Fruit fly (Drosophila melanogaster) whole organism, embryonic: ENCODE data around the gene Indy.

Experiments used
- Abd-B ChIP-seq: fragments of 200-800 bp; sonication (Bioruptor generic); optimal IDR thresholded peaks from 2 replicates; lab custom pipeline; 2018; ENCODE audit warnings: missing biosample characterization, mild to moderate bottlenecking, missing genetic modification characterization, moderate library complexity
- Bdp1 ChIP-seq: fragments of 200-800 bp; sonication (Bioruptor generic); optimal IDR thresholded peaks from 3 replicates; lab custom pipeline; 2016; ENCODE audit warnings: missing biosample characterization, missing genetic modification characterization
- Bgb ChIP-seq: fragments of 200-800 bp; sonication (Bioruptor generic); IDR thresholded peaks from 2 replicates; pipeline ENCODE4 v1.3.6; 2022; ENCODE audit warnings: missing biosample characterization, missing genetic modification characterization; ENCODE audit not compliant: partially characterized antibody
- CG10321 ChIP-seq: fragments of 200-800 bp; sonication (Bioruptor generic); IDR thresholded peaks from 2 replicates; pipeline ENCODE4 v1.3.6; 2022; ENCODE audit warnings: missing biosample characterization, missing genetic modification characterization
- CG11085 ChIP-seq: fragments of 200-800 bp; sonication (Bioruptor generic); IDR thresholded peaks from 2 replicates; pipeline ENCODE4 v1.3.6; 2022; ENCODE audit warnings: missing biosample characterization, missing genetic modification characterization
- CG11696 ChIP-seq: fragments of 200-800 bp; sonication (Bioruptor generic); IDR thresholded peaks from 2 replicates; pipeline ENCODE4 v1.3.6; 2022; ENCODE audit warnings: missing biosample characterization, missing genetic modification characterization
- CG12104 ChIP-seq: fragments of 200-800 bp; sonication (Bioruptor generic); optimal IDR thresholded peaks from 3 replicates; lab custom pipeline; 2016; ENCODE audit warnings: missing biosample characterization, missing genetic modification characterization
- CG12219 ChIP-seq: fragments of 200-800 bp; sonication (Bioruptor generic); optimal IDR thresholded peaks from 3 replicates; lab custom pipeline; 2018; ENCODE audit warnings: missing biosample characterization, mild to moderate bottlenecking, missing genetic modification characterization
- CG12659 ChIP-seq: fragments of 200-800 bp; sonication (Bioruptor generic); optimal IDR thresholded peaks from 3 replicates; lab custom pipeline; 2017; ENCODE audit warnings: mild to moderate bottlenecking, missing biosample characterization, missing genetic modification reagents, missing genetic modification characterization
- CG1529 ChIP-seq: fragments of 200-800 bp; sonication (Bioruptor generic); optimal IDR thresholded peaks from 3 replicates; lab custom pipeline; 2018; ENCODE audit warnings: missing biosample characterization, missing genetic modification characterization
- CG1602 ChIP-seq: fragments of 200-800 bp; sonication (Bioruptor generic); optimal IDR thresholded peaks from 3 replicates; lab custom pipeline; 2016; ENCODE audit warnings: missing biosample characterization, missing genetic modification characterization
- CG1603 ChIP-seq: fragments of 200-800 bp; sonication (Bioruptor generic); optimal IDR thresholded peaks from 2 replicates; lab custom pipeline; 2019; ENCODE audit warnings: missing biosample characterization, mild to moderate bottlenecking, missing genetic modification characterization, moderate library complexity
- CG16813 ChIP-seq: fragments of 200-800 bp; sonication (Bioruptor generic); IDR thresholded peaks from 3 replicates; pipeline ENCODE4 v1.3.6; 2022; ENCODE audit warnings: missing biosample characterization, missing genetic modification characterization; ENCODE audit not compliant: partially characterized antibody
- CG18262 ChIP-seq: fragments of 200-800 bp; optimal IDR thresholded peaks from 3 replicates; lab custom pipeline; 2019; ENCODE audit warnings: missing biosample characterization, mild to moderate bottlenecking, missing genetic modification characterization, moderate library complexity
- CG2129 ChIP-seq: fragments of 200-800 bp; sonication (Bioruptor generic); IDR thresholded peaks from 2 replicates; pipeline ENCODE4 v1.3.6; 2022; ENCODE audit warnings: missing biosample characterization, missing genetic modification characterization; ENCODE audit not compliant: partially characterized antibody
- CG34376 ChIP-seq: fragments of 200-800 bp; sonication (Bioruptor generic); optimal IDR thresholded peaks from 2 replicates; lab custom pipeline; 2018; ENCODE audit warnings: missing biosample characterization, mild to moderate bottlenecking, missing genetic modification characterization
- CG42726 ChIP-seq: fragments of 200-800 bp; sonication (Bioruptor generic); IDR thresholded peaks from 2 replicates; pipeline ENCODE4 v1.3.6; 2022; ENCODE audit warnings: missing biosample characterization, missing genetic modification characterization; ENCODE audit not compliant: partially characterized antibody
- CG6813 ChIP-seq: fragments of 200-800 bp; sonication (Bioruptor generic); optimal IDR thresholded peaks from 2 replicates; lab custom pipeline; 2017; ENCODE audit warnings: missing biosample characterization, missing genetic modification characterization, mild to moderate bottlenecking, moderate library complexity, missing genetic modification reagents
- CG8765 ChIP-seq: fragments of 200-800 bp; sonication (Bioruptor generic); IDR thresholded peaks from 2 replicates; pipeline ENCODE4 v1.3.6; 2022; ENCODE audit warnings: missing biosample characterization, missing genetic modification characterization
- Dref ChIP-seq: fragments of 200-800 bp; sonication (Bioruptor generic); IDR thresholded peaks from 2 replicates; pipeline ENCODE4 v1.3.6; 2022; ENCODE audit warnings: missing biosample characterization, missing genetic modification characterization
- ERR ChIP-seq: fragments of 200-800 bp; sonication (Bioruptor generic); optimal IDR thresholded peaks from 2 replicates; lab custom pipeline; 2016; ENCODE audit warnings: missing biosample characterization, missing genetic modification characterization
- Gug ChIP-seq: fragments of 200-800 bp; sonication (Bioruptor generic); IDR thresholded peaks from 4 replicates; pipeline ENCODE4 v1.3.6; 2022; ENCODE audit warnings: missing biosample characterization, missing genetic modification characterization
- HmgZ ChIP-seq: fragments of 200-800 bp; sonication (Bioruptor generic); optimal IDR thresholded peaks from 2 replicates; lab custom pipeline; 2018; ENCODE audit warnings: missing biosample characterization, mild to moderate bottlenecking, missing genetic modification characterization
- Hsf ChIP-seq: fragments of 200-800 bp; sonication (Bioruptor generic); optimal IDR thresholded peaks from 3 replicates; lab custom pipeline; 2016; ENCODE audit warnings: missing biosample characterization, missing genetic modification characterization
- Lim3 ChIP-seq: fragments of 200-800 bp; sonication (Bioruptor generic); IDR thresholded peaks from 2 replicates; pipeline ENCODE4 v1.3.6; 2022; ENCODE audit warnings: missing biosample characterization, missing genetic modification characterization
- NFAT ChIP-seq: fragments of 200-800 bp; sonication (Bioruptor generic); IDR thresholded peaks from 2 replicates; pipeline ENCODE4 v1.3.6; 2022; ENCODE audit warnings: missing biosample characterization, missing genetic modification characterization
- Neu2 ChIP-seq: fragments of 200-800 bp; sonication (Bioruptor generic); optimal IDR thresholded peaks from 3 replicates; lab custom pipeline; 2016; ENCODE audit warnings: missing biosample characterization, missing genetic modification characterization, borderline replicate concordance
- Optix ChIP-seq: fragments of 200-800 bp; sonication (Bioruptor generic); IDR thresholded peaks from 3 replicates; pipeline ENCODE4 v1.3.6; 2022; ENCODE audit warnings: missing biosample characterization, missing genetic modification characterization
- Sry-δ ChIP-seq: fragments of 200-800 bp; sonication (Bioruptor generic); optimal IDR thresholded peaks from 2 replicates; lab custom pipeline; 2016; ENCODE audit warnings: missing biosample characterization, missing genetic modification characterization
- TFAM ChIP-seq: fragments of 200-800 bp; sonication (Bioruptor generic); optimal IDR thresholded peaks from 2 replicates; lab custom pipeline; 2017; ENCODE audit warnings: missing biosample characterization, missing genetic modification characterization, inconsistent platforms
- ase ChIP-seq: fragments of 200-800 bp; sonication (Bioruptor generic); IDR thresholded peaks from 3 replicates; pipeline ENCODE4 v1.3.6; 2022; ENCODE audit warnings: missing biosample characterization, missing genetic modification characterization
- ato ChIP-seq: fragments of 200-800 bp; sonication (Bioruptor generic); IDR thresholded peaks from 2 replicates; pipeline ENCODE4 v1.3.6; 2022; ENCODE audit warnings: missing biosample characterization, missing genetic modification characterization; ENCODE audit not compliant: partially characterized antibody
- bbx ChIP-seq: fragments of 200-800 bp; sonication (Bioruptor generic); IDR thresholded peaks from 2 replicates; pipeline ENCODE4 v1.3.6; 2022; ENCODE audit warnings: missing biosample characterization, missing genetic modification characterization; ENCODE audit not compliant: partially characterized antibody
- chinmo ChIP-seq: fragments of 200-800 bp; sonication (Bioruptor generic); IDR thresholded peaks from 4 replicates; pipeline ENCODE4 v1.3.6; 2022; ENCODE audit warnings: missing biosample characterization, missing genetic modification characterization; ENCODE audit not compliant: partially characterized antibody
- dmrt11E ChIP-seq: fragments of 200-800 bp; sonication (Bioruptor generic); optimal IDR thresholded peaks from 3 replicates; lab custom pipeline; 2018; ENCODE audit warnings: missing biosample characterization, mild to moderate bottlenecking, missing genetic modification characterization, moderate library complexity
- en ChIP-seq: fragments of 200-800 bp; sonication (Bioruptor generic); optimal IDR thresholded peaks from 2 replicates; lab custom pipeline; 2016; ENCODE audit warnings: missing biosample characterization, missing genetic modification characterization
- gsb ChIP-seq: fragments of 200-800 bp; sonication (Bioruptor generic); IDR thresholded peaks from 2 replicates; pipeline ENCODE4 v1.3.6; 2022; ENCODE audit warnings: missing biosample characterization, missing genetic modification characterization
- gsb-n ChIP-seq: fragments of 200-800 bp; sonication (Bioruptor generic); optimal IDR thresholded peaks from 3 replicates; lab custom pipeline; 2018; ENCODE audit warnings: missing biosample characterization, mild to moderate bottlenecking, missing genetic modification characterization
- kni ChIP-seq: fragments of 200-800 bp; sonication (Bioruptor generic); optimal IDR thresholded peaks from 3 replicates; lab custom pipeline; 2017; ENCODE audit warnings: mild to moderate bottlenecking, missing biosample characterization, missing genetic modification reagents, missing genetic modification characterization
- mirr ChIP-seq: fragments of 200-800 bp; sonication (Bioruptor generic); optimal IDR thresholded peaks from 3 replicates; lab custom pipeline; 2018; ENCODE audit warnings: missing biosample characterization, mild to moderate bottlenecking, missing genetic modification characterization
- nmo ChIP-seq: fragments of 200-800 bp; sonication (Bioruptor generic); optimal IDR thresholded peaks from 2 replicates; lab custom pipeline; 2018; ENCODE audit warnings: missing biosample characterization, mild to moderate bottlenecking, missing genetic modification characterization, moderate library complexity
- onecut ChIP-seq: fragments of 200-800 bp; sonication (Bioruptor generic); IDR thresholded peaks from 2 replicates; pipeline ENCODE4 v1.3.6; 2022; ENCODE audit warnings: missing biosample characterization, missing genetic modification characterization
- pb ChIP-seq: fragments of 200-800 bp; sonication (Bioruptor generic); optimal IDR thresholded peaks from 3 replicates; lab custom pipeline; 2016; ENCODE audit warnings: missing biosample characterization, missing genetic modification characterization
- peb ChIP-seq: fragments of 200-800 bp; sonication (Bioruptor generic); IDR thresholded peaks from 2 replicates; pipeline ENCODE4 v1.3.6; 2022; ENCODE audit warnings: missing biosample characterization, missing genetic modification characterization
- sna ChIP-seq: fragments of 200-800 bp; sonication (Bioruptor generic); IDR thresholded peaks from 2 replicates; pipeline ENCODE4 v1.3.6; 2022; ENCODE audit warnings: missing biosample characterization, missing genetic modification characterization; ENCODE audit not compliant: partially characterized antibody
- twi ChIP-seq: fragments of 200-800 bp; optimal IDR thresholded peaks from 2 replicates; lab custom pipeline; 2019; ENCODE audit warnings: missing biosample characterization, mild to moderate bottlenecking, missing genetic modification characterization, moderate library complexity
- wor ChIP-seq: fragments of 200-800 bp; sonication (Bioruptor generic); IDR thresholded peaks from 2 replicates; pipeline ENCODE4 v1.3.6; 2022; ENCODE audit warnings: missing biosample characterization, missing genetic modification characterization
- zfh1 ChIP-seq: fragments of 200-800 bp; sonication (Bioruptor generic); IDR thresholded peaks from 3 replicates; pipeline ENCODE4 v1.3.6; 2022; ENCODE audit warnings: missing biosample characterization, missing genetic modification characterization

The Indy gene

DNA sequence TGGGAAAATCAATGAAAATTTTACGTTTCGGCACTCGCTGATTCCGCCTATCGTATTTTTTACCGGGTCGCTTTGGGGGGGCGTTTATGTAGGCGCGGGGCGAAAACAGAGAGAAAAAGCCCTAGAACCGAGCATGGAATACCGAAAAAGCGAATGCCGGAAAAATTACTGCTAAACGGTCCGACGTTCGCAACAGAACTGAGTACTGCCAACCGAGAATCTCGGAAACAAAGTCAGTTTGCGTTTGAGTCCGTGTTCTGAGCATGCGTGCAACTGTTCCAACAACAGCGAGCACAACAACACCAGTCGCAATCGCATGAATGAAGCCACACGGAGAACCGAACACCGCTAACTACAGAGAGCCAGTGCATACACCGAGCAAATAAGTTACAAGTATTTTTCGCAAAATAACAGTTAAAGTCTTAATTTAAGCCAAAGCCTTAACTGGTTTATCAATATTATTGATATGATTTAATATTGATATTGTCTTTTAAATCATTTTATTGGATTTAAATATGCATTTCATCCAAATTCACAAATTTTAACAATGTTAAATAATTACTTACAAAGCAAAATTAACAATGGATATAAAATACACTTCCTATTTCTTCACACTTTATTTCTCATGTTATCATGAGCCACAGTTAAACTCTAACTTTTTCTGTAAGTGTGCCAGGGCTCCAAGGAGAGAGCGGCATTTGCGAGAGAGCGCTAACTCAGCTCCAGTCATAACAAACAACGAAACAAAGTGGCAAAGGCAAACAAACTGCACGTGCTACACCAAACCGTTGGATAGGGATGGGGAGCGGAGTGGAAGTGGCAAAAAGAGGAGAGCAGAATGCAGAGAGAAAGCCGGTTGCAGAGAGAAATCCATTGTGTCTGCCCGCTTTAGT, 44.5 kb upstream of the Indy start, which contains the start of gene CG3961 (continued):
- TF ChIP-seq zfh1 (GFP tag; lab: Robert Waterston, UW), result peak; percentile 85
- peak; percentile 82; the same call in 3 of the 4 replicates for TF ChIP-seq chinmo (GFP tag; lab: Robert Waterston, UW)
- TF ChIP-seq CG16813 (GFP tag; lab: Robert Waterston, UW), result no peak
- no peak for TF ChIP-seq Optix (GFP tag; lab: Robert Waterston, UW)
- TF ChIP-seq gsb-n (tag; lab: Kevin White, UChicago), result peak; percentile 98
- peak; percentile 97 for TF ChIP-seq Abd-B (GFP tag; lab: Kevin White, UChicago)
- TF ChIP-seq Hsf (GFP tag; lab: Kevin White, UChicago), result peak; percentile 96
- no peak for TF ChIP-seq Neu2 (GFP tag; lab: Kevin White, UChicago)
- TF ChIP-seq CG1603 (tag; lab: Kevin White, UChicago), result peak; percentile 90
- peak; percentile 61 for TF ChIP-seq CG10321 (GFP tag; lab: Robert Waterston, UW)
- peak; percentile 34 for TF ChIP-seq en (GFP tag; lab: Kevin White, UChicago)
- TF ChIP-seq CG1529 (GFP tag; lab: Kevin White, UChicago), result peak; percentile 99
- peak; percentile 45; the same call in 1 of the 2 replicates for TF ChIP-seq CG8765 (GFP tag; lab: Robert Waterston, UW)
- TF ChIP-seq Sry-δ, result peak; percentile 43
- peak; percentile 95 for TF ChIP-seq HmgZ
- peak; percentile 81 for TF ChIP-seq Gug (GFP tag; lab: Robert Waterston, UW)
- TF ChIP-seq gsb (GFP tag; lab: Robert Waterston, UW), result peak; percentile 64
- TF ChIP-seq kni (GFP tag; lab: Kevin White, UChicago), result peak; percentile 86
- peak; percentile 100 for TF ChIP-seq nmo (GFP tag; lab: Kevin White, UChicago)
- no peak for TF ChIP-seq NFAT (GFP tag; lab: Robert Waterston, UW)
- TF ChIP-seq Bdp1 (GFP tag; lab: Kevin White, UChicago), result peak; percentile 80
- TF ChIP-seq ato (GFP tag; lab: Robert Waterston, UW), result no peak; the same call in 1 of the 2 replicates
- TF ChIP-seq Lim3 (GFP tag; lab: Robert Waterston, UW), result no peak; the same call in 1 of the 2 replicates
- peak; percentile 88 for TF ChIP-seq ase (GFP tag; lab: Robert Waterston, UW)
- TF ChIP-seq peb, result peak; percentile 94
- peak; percentile 98 for TF ChIP-seq dmrt11E
- peak; percentile 99 for TF ChIP-seq CG12659 (GFP tag; lab: Kevin White, UChicago)
- peak; percentile 95 for TF ChIP-seq CG12219
- peak; percentile 100 for TF ChIP-seq CG18262
- TF ChIP-seq ERR, result peak; percentile 52
- TF ChIP-seq CG12104 (GFP tag; lab: Kevin White, UChicago), result peak; percentile 98
- TF ChIP-seq TFAM (GFP tag; lab: Kevin White, UChicago), result peak; percentile 88
- peak; percentile 55 for TF ChIP-seq pb (GFP tag; lab: Kevin White, UChicago)
- peak; percentile 84 for TF ChIP-seq CG34376
- TF ChIP-seq CG1602 (GFP tag; lab: Kevin White, UChicago), result peak; percentile 98
- TF ChIP-seq bbx (GFP tag; lab: Robert Waterston, UW), result 0 out of 2 replicates have a peak, but pooled peaks have one; percentile 17
- peak; percentile 67 for TF ChIP-seq mirr
- TF ChIP-seq wor (GFP tag; lab: Robert Waterston, UW), result peak; percentile 95
- TF ChIP-seq CG11085 (GFP tag; lab: Robert Waterston, UW), result peak; percentile 59
- no peak; the same call in 1 of the 2 replicates for TF ChIP-seq Bgb (GFP tag; lab: Robert Waterston, UW)
- peak; percentile 83 for TF ChIP-seq onecut (GFP tag; lab: Robert Waterston, UW)
- TF ChIP-seq CG2129, result no peak
- no peak; the same call in 1 of the 2 replicates for TF ChIP-seq sna (GFP tag; lab: Robert Waterston, UW)
- TF ChIP-seq CG11696, result peak; percentile 63
- TF ChIP-seq twi (tag; lab: Kevin White, UChicago), result peak; percentile 96
- no peak for TF ChIP-seq CG42726 (GFP tag; lab: Robert Waterston, UW)
- TF ChIP-seq Dref (GFP tag; lab: Robert Waterston, UW), result no peak
- TF ChIP-seq CG6813 (GFP tag; lab: Kevin White, UChicago), result peak; percentile 96
